Worm (Caenorhabditis elegans) whole organism, L1 larva: Measurements from ENCODE around the gene znf-593.

Experiments used
- C04F5.9 ChIP-seq: sonication (generic microtip); optimal IDR thresholded peaks from 2 replicates; lab custom pipeline; 2016; ENCODE audit warnings: missing genetic modification characterization, missing compliant biosample characterization
- C16A3.4 ChIP-seq: fragments of 150-350 bp; optimal IDR thresholded peaks from 2 replicates; lab custom pipeline; 2014; ENCODE audit warnings: missing biosample characterization, missing genetic modification characterization
- F16B12.6 ChIP-seq: fragments of 150-350 bp; optimal IDR thresholded peaks from 2 replicates; lab custom pipeline; 2014; ENCODE audit warnings: missing biosample characterization, missing genetic modification characterization
- aha-1 ChIP-seq: fragments of 150-350 bp; optimal IDR thresholded peaks from 2 replicates; lab custom pipeline; 2014; ENCODE audit warnings: missing biosample characterization, missing genetic modification characterization
- alr-1 ChIP-seq: fragments of 200-800 bp; sonication (Bioruptor generic); optimal IDR thresholded peaks from 2 replicates; lab custom pipeline; 2018; ENCODE audit warnings: borderline replicate concordance, mild to moderate bottlenecking, missing genetic modification characterization, missing compliant biosample characterization
- aly-2 ChIP-seq: fragments of 150-350 bp; optimal IDR thresholded peaks from 2 replicates; lab custom pipeline; 2014; ENCODE audit warnings: missing biosample characterization, missing genetic modification characterization
- ama-1 ChIP-seq: fragments of 150-350 bp; optimal IDR thresholded peaks from 2 replicates; lab custom pipeline; 2014
- blmp-1 ChIP-seq: fragments of 150-350 bp; optimal IDR thresholded peaks from 2 replicates; lab custom pipeline; 2014; ENCODE audit warnings: missing biosample characterization, missing genetic modification characterization
- ceh-63 ChIP-seq: fragments of 200-800 bp; sonication (Bioruptor generic); optimal IDR thresholded peaks from 2 replicates; lab custom pipeline; 2018; ENCODE audit warnings: mild to moderate bottlenecking, missing genetic modification characterization, missing compliant biosample characterization
- ceh-8 ChIP-seq: fragments of 200-800 bp; sonication (Bioruptor generic); optimal IDR thresholded peaks from 2 replicates; lab custom pipeline; 2018; ENCODE audit warnings: mild to moderate bottlenecking, missing genetic modification characterization, moderate library complexity, missing compliant biosample characterization
- ceh-90 ChIP-seq: sonication (generic microtip); optimal IDR thresholded peaks from 2 replicates; lab custom pipeline; 2016; ENCODE audit warnings: missing genetic modification characterization, missing compliant biosample characterization
- dpl-1 ChIP-seq, 3 experiments: fragments of 150-350 bp in 2 of 3; sonication (generic microtip) in 1 of 3; optimal IDR thresholded peaks; 2 replicates each; lab custom pipeline; 2014 to 2017; ENCODE audit warnings: missing biosample characterization in 3 of 3, missing genetic modification characterization in 3 of 3, missing genetic modification reagents in 3 of 3
- efl-1 ChIP-seq, 4 experiments: fragments of 150-350 bp; optimal IDR thresholded peaks in 3 of 4; peaks in 1 of 4; 1 replicate in 1 of 4; 2 replicates in 3 of 4; lab custom pipeline; 2014; ENCODE audit warnings: missing biosample characterization in 2 of 4, missing genetic modification characterization in 2 of 4, missing genetic modification reagents in 2 of 4
- egl-13 ChIP-seq: sonication (generic microtip); optimal IDR thresholded peaks from 2 replicates; lab custom pipeline; 2016; ENCODE audit warnings: missing genotype, missing genetic modification reagents, missing genetic modification characterization, missing compliant biosample characterization
- elt-3 ChIP-seq, 6 experiments: fragments of 150-350 bp in 1 of 6; sonication (generic microtip); optimal IDR thresholded peaks; 2 replicates each; lab custom pipeline; 2017 to 2018; ENCODE audit warnings: missing biosample characterization in 6 of 6, missing genetic modification characterization in 6 of 6, inconsistent platforms in 1 of 6
- fkh-10 ChIP-seq: sonication (generic microtip); optimal IDR thresholded peaks from 2 replicates; lab custom pipeline; 2017; ENCODE audit warnings: missing biosample characterization, missing genetic modification reagents, missing genetic modification characterization
- fkh-8 ChIP-seq: sonication (generic microtip); optimal IDR thresholded peaks from 2 replicates; lab custom pipeline; 2016; ENCODE audit warnings: mild to moderate bottlenecking, missing genetic modification characterization, missing compliant biosample characterization
- fos-1 ChIP-seq: fragments of 150-350 bp; optimal IDR thresholded peaks from 2 replicates; lab custom pipeline; 2014; ENCODE audit warnings: missing biosample characterization, missing genetic modification characterization
- grh-1 ChIP-seq: fragments of 200-800 bp; sonication (Bioruptor generic); IDR thresholded peaks from 2 replicates; pipeline ENCODE4 v1.3.6; 2022; ENCODE audit warnings: missing genetic modification reagents, missing genetic modification characterization, missing compliant biosample characterization
- hlh-17 ChIP-seq: fragments of 200-800 bp; sonication (Bioruptor generic); optimal IDR thresholded peaks from 2 replicates; lab custom pipeline; 2018; ENCODE audit warnings: missing genetic modification characterization, mild to moderate bottlenecking, missing compliant biosample characterization, moderate library complexity, borderline replicate concordance
- hlh-4 ChIP-seq: sonication (generic microtip); optimal IDR thresholded peaks from 2 replicates; lab custom pipeline; 2016; ENCODE audit warnings: mild to moderate bottlenecking, missing genetic modification characterization, missing compliant biosample characterization
- irx-1 ChIP-seq: sonication (generic microtip); optimal IDR thresholded peaks from 2 replicates; lab custom pipeline; 2016; ENCODE audit warnings: missing genetic modification characterization, missing compliant biosample characterization
- isw-1 ChIP-seq: fragments of 200-800 bp; sonication (Bioruptor generic); IDR thresholded peaks from 2 replicates; pipeline ENCODE4 v1.3.6; 2022; ENCODE audit warnings: missing genetic modification characterization, missing compliant biosample characterization
- lin-35 ChIP-seq, 2 experiments: fragments of 150-350 bp; optimal IDR thresholded peaks; 2 replicates each; lab custom pipeline; 2014; ENCODE audit warnings: missing biosample characterization in 2 of 2, missing genetic modification characterization in 2 of 2, missing genetic modification reagents in 2 of 2
- lin-39 ChIP-seq: fragments of 150-350 bp; optimal IDR thresholded peaks from 2 replicates; lab custom pipeline; 2014; ENCODE audit warnings: missing biosample characterization, missing genetic modification reagents, missing genetic modification characterization
- lir-3 ChIP-seq: sonication (generic microtip); optimal IDR thresholded peaks from 2 replicates; lab custom pipeline; 2016; ENCODE audit warnings: mild to moderate bottlenecking, missing genetic modification characterization, moderate library complexity, missing compliant biosample characterization; ENCODE audit not compliant: poor library complexity
- mab-9 ChIP-seq: fragments of 200-800 bp; sonication (Bioruptor generic); IDR thresholded peaks from 2 replicates; pipeline ENCODE4 v1.3.6; 2022; ENCODE audit warnings: missing genetic modification reagents, missing genetic modification characterization, missing compliant biosample characterization
- mdl-1 ChIP-seq, 2 experiments: fragments of 150-350 bp; optimal IDR thresholded peaks; 2 replicates each; lab custom pipeline; 2014 to 2017; ENCODE audit warnings: missing biosample characterization in 2 of 2, missing genetic modification characterization in 2 of 2, inconsistent platforms in 1 of 2
- mep-1 ChIP-seq: fragments of 150-350 bp; optimal IDR thresholded peaks from 2 replicates; lab custom pipeline; 2014; ENCODE audit warnings: missing biosample characterization, missing genetic modification characterization
- nhr-11 ChIP-seq: fragments of 150-350 bp; optimal IDR thresholded peaks from 2 replicates; lab custom pipeline; 2014; ENCODE audit warnings: missing biosample characterization, missing genetic modification characterization
- nhr-12 ChIP-seq: sonication (generic microtip); optimal IDR thresholded peaks from 2 replicates; lab custom pipeline; 2017; ENCODE audit warnings: missing biosample characterization, missing genetic modification characterization
- nhr-237 ChIP-seq: fragments of 150-350 bp; optimal IDR thresholded peaks from 2 replicates; lab custom pipeline; 2014; ENCODE audit warnings: missing biosample characterization, missing genetic modification characterization
- nhr-28 ChIP-seq: fragments of 150-350 bp; optimal IDR thresholded peaks from 2 replicates; lab custom pipeline; 2014; ENCODE audit warnings: missing biosample characterization, missing genetic modification characterization
- nhr-47 ChIP-seq: sonication (generic microtip); optimal IDR thresholded peaks from 2 replicates; lab custom pipeline; 2016; ENCODE audit warnings: mild to moderate bottlenecking, missing genetic modification characterization, moderate library complexity, missing compliant biosample characterization
- nhr-71 ChIP-seq: sonication (generic microtip); optimal IDR thresholded peaks from 2 replicates; lab custom pipeline; 2016; ENCODE audit warnings: mild to moderate bottlenecking, missing genetic modification characterization, moderate library complexity, missing compliant biosample characterization
- nhr-76 ChIP-seq: sonication (generic microtip); optimal IDR thresholded peaks from 2 replicates; lab custom pipeline; 2017; ENCODE audit warnings: missing biosample characterization, missing genetic modification characterization
- nhr-84 ChIP-seq: sonication (generic microtip); optimal IDR thresholded peaks from 2 replicates; lab custom pipeline; 2017; ENCODE audit warnings: missing biosample characterization, missing genetic modification characterization
- nhr-85 ChIP-seq: sonication (generic microtip); peaks from one replicate; lab custom pipeline; 2016; ENCODE audit warnings: missing genetic modification characterization, inconsistent platforms, missing compliant biosample characterization
- pax-3 ChIP-seq: fragments of 200-800 bp; sonication (Bioruptor generic); optimal IDR thresholded peaks from 2 replicates; lab custom pipeline; 2018; ENCODE audit warnings: mild to moderate bottlenecking, missing genetic modification characterization, moderate library complexity, missing compliant biosample characterization
- pqm-1 ChIP-seq: sonication (generic microtip); optimal IDR thresholded peaks from 3 replicates; lab custom pipeline; 2017; ENCODE audit warnings: missing biosample characterization, missing genetic modification characterization
- rnt-1 ChIP-seq: sonication (generic microtip); optimal IDR thresholded peaks from 2 replicates; lab custom pipeline; 2016; ENCODE audit warnings: mild to moderate bottlenecking, missing genetic modification characterization, moderate library complexity, missing compliant biosample characterization
- snpc-4 ChIP-seq: fragments of 150-350 bp; optimal IDR thresholded peaks from 2 replicates; lab custom pipeline; 2014; ENCODE audit warnings: missing biosample characterization, missing genetic modification characterization
- sup-37 ChIP-seq: fragments of 200-800 bp; sonication (Bioruptor generic); optimal IDR thresholded peaks from 2 replicates; lab custom pipeline; 2018; ENCODE audit warnings: mild to moderate bottlenecking, missing genetic modification characterization, missing compliant biosample characterization
- unc-130 ChIP-seq: fragments of 150-350 bp; optimal IDR thresholded peaks from 2 replicates; lab custom pipeline; 2017; ENCODE audit warnings: missing biosample characterization, missing genetic modification characterization, inconsistent platforms
- unc-30 ChIP-seq: sonication (generic microtip); optimal IDR thresholded peaks from 2 replicates; lab custom pipeline; 2017; ENCODE audit warnings: missing biosample characterization, missing genetic modification characterization
- unc-62 ChIP-seq: fragments of 150-350 bp; optimal IDR thresholded peaks from 2 replicates; lab custom pipeline; 2014; ENCODE audit warnings: missing biosample characterization, missing genetic modification reagents, missing genetic modification characterization
- unc-98 ChIP-seq: fragments of 200-800 bp; sonication (Bioruptor generic); IDR thresholded peaks from 2 replicates; pipeline ENCODE4 v1.3.6; 2022; ENCODE audit warnings: missing genetic modification characterization, missing compliant biosample characterization
- vab-15 ChIP-seq: sonication (generic microtip); optimal IDR thresholded peaks from 2 replicates; lab custom pipeline; 2017; ENCODE audit warnings: missing genotype, mild to moderate bottlenecking, missing genetic modification characterization, missing compliant biosample characterization
- xbp-1 ChIP-seq: sonication (generic microtip); optimal IDR thresholded peaks from 2 replicates; lab custom pipeline; 2016; ENCODE audit warnings: missing genetic modification characterization, missing compliant biosample characterization
- ztf-11 ChIP-seq, 2 experiments: sonication (generic microtip); optimal IDR thresholded peaks; 2 replicates each; lab custom pipeline; 2016 to 2017; ENCODE audit warnings: missing genetic modification characterization in 2 of 2, missing biosample characterization in 1 of 2, missing compliant biosample characterization in 1 of 2

The znf-593 gene

ce11 chrIII:11936668-11937276 is 18.3 kb upstream of the znf-593 start (continued):
- no peak for TF ChIP-seq ceh-63 (GFP tag; lab: Kevin White, UChicago)
- no peak for TF ChIP-seq lir-3
- no peak for TF ChIP-seq aha-1 (tag; lab: Kevin White, UChicago)
- no peak for TF ChIP-seq efl-1 (optimal IDR thresholded peaks at IDR 0.05; lab: Kevin White, UChicago)
- peak in 1 of 2 experiments; percentile 91 for TF ChIP-seq efl-1 (GFP tag; optimal IDR thresholded peaks at IDR 0.05 in 1 of 2; lab: Kevin White, UChicago)
- no peak for TF ChIP-seq fkh-10
- no peak for TF ChIP-seq unc-130
- TF ChIP-seq hlh-17 = no peak

ce11 chrIII:11935948-11936280 is 17.4 kb upstream of the znf-593 start:
- TF ChIP-seq aly-2 (peak; percentile 22), ceh-90 (no peak), grh-1 (GFP tag; lab: Robert Waterston, UW) (no peak), snpc-4 (tag; lab: Kevin White, UChicago) (peak; percentile 14), xbp-1 (peak; percentile 9), C16A3.4 (no peak), irx-1 (tag; lab: Kevin White, UChicago) (no peak), rnt-1 (no peak), unc-30 (tag; lab: Kevin White, UChicago) (no peak), F16B12.6 (tag; lab: Kevin White, UChicago) (no peak), nhr-76 (tag; lab: Kevin White, UChicago) (no peak), ama-1 (lab: Kevin White, UChicago) (no peak), unc-62 (GFP tag; lab: Kevin White, UChicago) (no peak), fkh-10 (peak; percentile 20), hlh-4 (no peak), unc-98 (GFP tag; lab: Robert Waterston, UW) (no peak), isw-1 (GFP tag; lab: Robert Waterston, UW) (peak; percentile 11), fkh-8 (tag; lab: Kevin White, UChicago) (peak; percentile 90), egl-13 (tag; lab: Kevin White, UChicago) (peak; percentile 75), mep-1 (tag; lab: Kevin White, UChicago) (no peak), lir-3 (no peak), unc-130 (no peak), mab-9 (GFP tag; lab: Robert Waterston, UW) (no peak), nhr-11 (tag; lab: Kevin White, UChicago) (no peak), lin-35 (GFP tag; optimal IDR thresholded peaks at IDR 0.05; lab: Kevin White, UChicago) (peak in 1 of 2 experiments; percentile 6), nhr-85 (tag; lab: Kevin White, UChicago) (no peak), ceh-8 (no peak), blmp-1 (tag; lab: Kevin White, UChicago) (no peak), fos-1 (peak; percentile 17), ceh-63 (GFP tag; lab: Kevin White, UChicago) (no peak), elt-3 (tag; optimal IDR thresholded peaks at IDR 0.05; lab: Kevin White, UChicago) (no peak), C04F5.9 (no peak), nhr-71 (tag; lab: Kevin White, UChicago) (peak; percentile 60), nhr-12 (no peak), nhr-47 (tag; lab: Kevin White, UChicago) (peak; percentile 65), nhr-28 (tag; lab: Kevin White, UChicago) (no peak), pax-3 (tag; lab: Kevin White, UChicago) (peak; percentile 23), dpl-1 (GFP tag; optimal IDR thresholded peaks at IDR 0.05; lab: Kevin White, UChicago) (no peak), ztf-11 (tag; optimal IDR thresholded peaks at IDR 0.05; lab: Kevin White, UChicago) (no peak), hlh-17 (no peak), nhr-237 (no peak), nhr-84 (tag; lab: Kevin White, UChicago) (no peak), sup-37 (GFP tag; lab: Kevin White, UChicago) (no peak), mdl-1 (tag; optimal IDR thresholded peaks at IDR 0.05; lab: Kevin White, UChicago) (no peak), lin-39 (tag; lab: Kevin White, UChicago) (no peak), pqm-1 (tag; lab: Kevin White, UChicago) (no peak), vab-15 (no peak), alr-1 (tag; lab: Kevin White, UChicago) (no peak)
